Fruit fly (Drosophila melanogaster) whole organism, adult: ENCODE measurements around the gene M1BP.

Source experiments
- CG11617 ChIP-seq: fragments of 200-800 bp; sonication (Bioruptor generic); optimal IDR thresholded peaks from 2 replicates; lab custom pipeline; 2017; ENCODE audit warnings: mild to moderate bottlenecking, missing biosample characterization, missing genetic modification reagents, missing genetic modification characterization
- CG12768 ChIP-seq: fragments of 200-800 bp; sonication (Bioruptor generic); optimal IDR thresholded peaks from 2 replicates; lab custom pipeline; 2017; ENCODE audit warnings: missing biosample characterization, missing genetic modification characterization, mild to moderate bottlenecking, moderate library complexity, missing genetic modification reagents
- CG14711 ChIP-seq: fragments of 200-800 bp; sonication (Bioruptor generic); optimal IDR thresholded peaks from 2 replicates; lab custom pipeline; 2018; ENCODE audit warnings: missing biosample characterization, mild to moderate bottlenecking, missing genetic modification characterization, moderate library complexity
- CG1620 ChIP-seq: fragments of 200-800 bp; sonication (Bioruptor generic); optimal IDR thresholded peaks from 2 replicates; lab custom pipeline; 2016; ENCODE audit warnings: missing biosample characterization, missing genetic modification characterization
- CG33017 ChIP-seq: fragments of 200-800 bp; sonication (Bioruptor generic); optimal IDR thresholded peaks from 2 replicates; lab custom pipeline; 2018; ENCODE audit warnings: missing biosample characterization, mild to moderate bottlenecking, missing genetic modification characterization, moderate library complexity
- CG5204 ChIP-seq: fragments of 200-800 bp; sonication (Bioruptor generic); optimal IDR thresholded peaks from 2 replicates; lab custom pipeline; 2016; ENCODE audit warnings: missing biosample characterization, missing genetic modification characterization
- CG7045 ChIP-seq: fragments of 200-800 bp; sonication (Bioruptor generic); optimal IDR thresholded peaks from 2 replicates; lab custom pipeline; 2017; ENCODE audit warnings: missing biosample characterization, mild to moderate bottlenecking, missing genetic modification characterization
- CG7101 ChIP-seq: fragments of 200-800 bp; sonication (Bioruptor generic); optimal IDR thresholded peaks from 2 replicates; lab custom pipeline; 2018; ENCODE audit warnings: missing biosample characterization, mild to moderate bottlenecking, missing genetic modification characterization, moderate library complexity
- Clk ChIP-seq: fragments of 200-800 bp; sonication (Bioruptor generic); optimal IDR thresholded peaks from 2 replicates; lab custom pipeline; 2017; ENCODE audit warnings: missing biosample characterization, missing genetic modification characterization
- Crg-1 ChIP-seq: fragments of 200-800 bp; sonication (Bioruptor generic); optimal IDR thresholded peaks from 2 replicates; lab custom pipeline; 2016; ENCODE audit warnings: missing biosample characterization, missing genetic modification characterization
- Hr96 ChIP-seq: fragments of 200-800 bp; sonication (Bioruptor generic); optimal IDR thresholded peaks from 2 replicates; lab custom pipeline; 2016; ENCODE audit warnings: missing biosample characterization, missing genetic modification characterization
- Mnt ChIP-seq: fragments of 200-800 bp; sonication (Bioruptor generic); optimal IDR thresholded peaks from 2 replicates; lab custom pipeline; 2016; ENCODE audit warnings: missing biosample characterization, mild to moderate bottlenecking, missing genetic modification characterization
- bab1 ChIP-seq: fragments of 200-800 bp; sonication (Bioruptor generic); optimal IDR thresholded peaks from 3 replicates; lab custom pipeline; 2019; ENCODE audit warnings: missing biosample characterization, mild to moderate bottlenecking, missing genetic modification characterization, moderate library complexity
- cic ChIP-seq: fragments of 200-800 bp; sonication (Bioruptor generic); optimal IDR thresholded peaks from 2 replicates; lab custom pipeline; 2017; ENCODE audit warnings: missing biosample characterization, mild to moderate bottlenecking, missing genetic modification characterization, moderate library complexity
- cnc ChIP-seq, 2 experiments: fragments of >200 bp; optimal IDR thresholded peaks; 2 replicates each; lab custom pipeline; 2017
- kay ChIP-seq: fragments of 200-800 bp; sonication (Bioruptor generic); peaks from one replicate; lab custom pipeline; 2016; ENCODE audit warnings: missing biosample characterization, missing genetic modification characterization, borderline replicate concordance
- ovo ChIP-seq: fragments of 200-800 bp; sonication (Bioruptor generic); optimal IDR thresholded peaks from 2 replicates; lab custom pipeline; 2016; ENCODE audit warnings: missing biosample characterization, missing genetic modification characterization
- pad ChIP-seq: fragments of 200-800 bp; sonication (Bioruptor generic); optimal IDR thresholded peaks from 3 replicates; lab custom pipeline; 2017; ENCODE audit warnings: missing biosample characterization, missing genetic modification characterization, mild to moderate bottlenecking, moderate library complexity, missing genetic modification reagents
- tj ChIP-seq: fragments of 200-800 bp; sonication (Bioruptor generic); optimal IDR thresholded peaks from 3 replicates; lab custom pipeline; 2017; ENCODE audit warnings: missing biosample characterization, mild to moderate bottlenecking, missing genetic modification characterization, moderate library complexity
- toe ChIP-seq: fragments of 200-800 bp; sonication (Bioruptor generic); optimal IDR thresholded peaks from 2 replicates; lab custom pipeline; 2016; ENCODE audit warnings: missing biosample characterization, missing genetic modification characterization

The M1BP gene

dm6 chr3R:8686446-8686845 lies 45.1 kb downstream of the M1BP start:
- TF ChIP-seq CG12768 = no peak
- no peak for TF ChIP-seq Hr96 (GFP tag; lab: Kevin White, UChicago)
- no peak for TF ChIP-seq CG14711 (tag; lab: Kevin White, UChicago)
- no peak for TF ChIP-seq tj (GFP tag; lab: Kevin White, UChicago)
- no peak for TF ChIP-seq pad
- no peak for TF ChIP-seq Clk (GFP tag; lab: Kevin White, UChicago)
- no peak for TF ChIP-seq CG5204 (GFP tag; lab: Kevin White, UChicago)
- no peak for TF ChIP-seq toe (GFP tag; lab: Kevin White, UChicago)
- TF ChIP-seq CG7101 (tag; lab: Kevin White, UChicago) = no peak
- no peak for TF ChIP-seq bab1 (GFP tag; lab: Kevin White, UChicago)
- TF ChIP-seq CG33017 = no peak

dm6 chr3R:8684328-8685177 lies 46.9 kb downstream of the M1BP start, which contains the start of gene CG44227:
Gene CG44227 (minus strand): TSS chr3R:8685176.
- no peak for TF ChIP-seq pad
- TF ChIP-seq CG33017 = no peak
- TF ChIP-seq CG7045 = no peak
- TF ChIP-seq CG1620 (GFP tag; lab: Kevin White, UChicago) = no peak

- TF ChIP-seq CG7101 (tag; lab: Kevin White, UChicago) (no peak), Mnt (GFP tag; lab: Kevin White, UChicago) (no peak), CG12768 (no peak), CG1620 (GFP tag; lab: Kevin White, UChicago) (no peak), bab1 (GFP tag; lab: Kevin White, UChicago) (no peak), kay (no peak), cic (GFP tag; lab: Kevin White, UChicago) (no peak), Clk (GFP tag; lab: Kevin White, UChicago) (no peak), CG14711 (tag; lab: Kevin White, UChicago) (no peak), Crg-1 (GFP tag; lab: Kevin White, UChicago) (no peak), cnc (optimal IDR thresholded peaks at IDR 0.05; lab: Kevin White, UChicago) (no peak), ovo (GFP tag; lab: Kevin White, UChicago) (no peak), CG33017 (no peak), CG7045 (no peak), pad (no peak), Hr96 (GFP tag; lab: Kevin White, UChicago) (no peak), CG11617 (GFP tag; lab: Kevin White, UChicago) (no peak), tj (GFP tag; lab: Kevin White, UChicago) (no peak), toe (GFP tag; lab: Kevin White, UChicago) (no peak), CG5204 (GFP tag; lab: Kevin White, UChicago) (no peak)
Observed at dm6 chr3R:8683280-8683679, 48.2 kb downstream of the M1BP start.

- TF ChIP-seq CG1620 (GFP tag; lab: Kevin White, UChicago) (no peak), CG33017 (no peak), cnc (optimal IDR thresholded peaks at IDR 0.05; lab: Kevin White, UChicago) (no peak), Mnt (GFP tag; lab: Kevin White, UChicago) (no peak)
Observed at dm6 chr3R:8680611-8681010, 50.9 kb downstream of the M1BP start.

- TF ChIP-seq cnc (optimal IDR thresholded peaks at IDR 0.05; lab: Kevin White, UChicago) (no peak), kay (no peak), Crg-1 (GFP tag; lab: Kevin White, UChicago) (no peak), CG7045 (no peak), tj (GFP tag; lab: Kevin White, UChicago) (no peak), ovo (GFP tag; lab: Kevin White, UChicago) (no peak), Mnt (GFP tag; lab: Kevin White, UChicago) (no peak), Clk (GFP tag; lab: Kevin White, UChicago) (no peak), bab1 (GFP tag; lab: Kevin White, UChicago) (no peak), pad (no peak), toe (GFP tag; lab: Kevin White, UChicago) (no peak), CG1620 (GFP tag; lab: Kevin White, UChicago) (no peak), CG7101 (tag; lab: Kevin White, UChicago) (no peak), CG33017 (no peak)
Observed at dm6 chr3R:8679934-8680333, 51.6 kb downstream of the M1BP start, which contains the start of gene CG33325. Gene CG33325 (minus strand): TSS chr3R:8680034.
